Worm (Caenorhabditis elegans): ENCODE results near the gene srb-6.

DNA sequence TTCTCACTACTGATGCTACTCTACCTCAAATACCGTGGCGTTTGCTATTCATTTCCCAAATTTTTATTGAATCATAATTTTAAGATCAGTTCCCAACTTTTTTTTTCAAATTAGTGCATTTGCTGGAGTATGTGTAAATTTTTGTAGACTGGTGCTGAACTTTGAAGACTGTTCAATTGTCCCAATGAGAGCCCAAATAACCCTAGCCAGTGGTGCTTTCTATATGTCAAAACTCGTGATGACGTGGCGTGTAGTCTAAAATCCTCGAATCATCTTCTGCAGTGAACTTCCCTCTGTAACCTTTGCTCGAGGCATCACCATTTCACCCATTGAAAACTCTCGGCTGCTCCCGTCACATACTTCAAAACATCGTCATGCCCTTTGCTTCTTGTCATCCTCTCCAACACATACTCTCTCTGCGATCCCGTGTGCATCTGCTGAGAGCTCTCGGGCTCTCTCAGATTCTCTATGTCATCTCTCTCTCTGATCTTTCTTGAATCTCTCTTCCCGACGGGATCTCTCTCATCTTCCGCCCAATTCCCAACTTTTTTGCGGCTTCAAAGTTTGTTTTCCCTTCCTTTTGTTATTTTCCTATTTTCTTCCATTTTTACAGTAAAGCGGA lies 9.8 kb downstream of the srb-6 start:
- TF ChIP-seq unc-62 (GFP tag; optimal IDR thresholded peaks at IDR 0.05 in 1 of 2) (peak in 1 of 2 experiments; percentile 94), unc-62 (tag; optimal IDR thresholded peaks at IDR 0.05) (no peak), lsy-2 (tag; optimal IDR thresholded peaks at IDR 0.05) (no peak), mep-1 (tag; optimal IDR thresholded peaks at IDR 0.05) (no peak), nhr-237 (tag; optimal IDR thresholded peaks at IDR 0.05) (no peak), aly-2 (tag; optimal IDR thresholded peaks at IDR 0.05) (no peak), nhr-111 (GFP tag; optimal IDR thresholded peaks at IDR 0.05) (no peak)

Data from whole organism, L4 larva.